Worm (Caenorhabditis elegans) whole organism, late embryonic: Measurements from ENCODE around the gene sre-18.

Source experiments
- ama-1 ChIP-seq: fragments of 150-350 bp; optimal IDR thresholded peaks from 2 replicates; lab custom pipeline; 2014
- ceh-14 ChIP-seq: sonication (generic microtip); optimal IDR thresholded peaks from 2 replicates; lab custom pipeline; 2016; ENCODE audit warnings: missing genotype, missing genetic modification characterization, missing compliant biosample characterization
- ceh-2 ChIP-seq: sonication (generic microtip); optimal IDR thresholded peaks from 2 replicates; lab custom pipeline; 2016; ENCODE audit warnings: missing genotype, missing genetic modification characterization, missing compliant biosample characterization
- ceh-24 ChIP-seq: sonication (generic microtip); optimal IDR thresholded peaks from 2 replicates; lab custom pipeline; 2016; ENCODE audit warnings: mild to moderate bottlenecking, missing genetic modification characterization, missing compliant biosample characterization
- elt-2 ChIP-seq: sonication (generic microtip); optimal IDR thresholded peaks from 2 replicates; lab custom pipeline; 2016; ENCODE audit warnings: missing genetic modification reagents, missing genetic modification characterization, missing compliant biosample characterization
- fax-1 ChIP-seq: sonication (generic microtip); optimal IDR thresholded peaks from 2 replicates; lab custom pipeline; 2016; ENCODE audit warnings: missing genotype, missing genetic modification characterization, missing compliant biosample characterization
- fkh-10 ChIP-seq: fragments of 150-350 bp; optimal IDR thresholded peaks from 2 replicates; lab custom pipeline; 2014; ENCODE audit warnings: missing biosample characterization, missing genetic modification reagents, missing genetic modification characterization
- hlh-13 ChIP-seq: fragments of 200-800 bp; sonication (Bioruptor generic); optimal IDR thresholded peaks from 2 replicates; lab custom pipeline; 2018; ENCODE audit warnings: mild to moderate bottlenecking, missing genetic modification characterization, missing compliant biosample characterization
- hlh-15 ChIP-seq: sonication (generic microtip); optimal IDR thresholded peaks from 2 replicates; lab custom pipeline; 2016; ENCODE audit warnings: missing genetic modification characterization, missing compliant biosample characterization
- hlh-30 ChIP-seq: sonication (generic microtip); optimal IDR thresholded peaks from 2 replicates; lab custom pipeline; 2017; ENCODE audit warnings: antibody characterized with exemption, missing genetic modification characterization, missing compliant biosample characterization; ENCODE audit not compliant: insufficient read depth
- pha-4 ChIP-seq: fragments of 150-350 bp; optimal IDR thresholded peaks from 2 replicates; lab custom pipeline; 2018; ENCODE audit warnings: missing biosample characterization, missing genetic modification reagents, missing genetic modification characterization
- sdc-2 ChIP-seq: sonication (generic microtip); optimal IDR thresholded peaks from 2 replicates; lab custom pipeline; 2016; ENCODE audit warnings: missing genotype, missing genetic modification characterization, missing compliant biosample characterization
- tbx-2 ChIP-seq: sonication (generic microtip); optimal IDR thresholded peaks from 2 replicates; lab custom pipeline; 2016; ENCODE audit warnings: missing genetic modification characterization, missing compliant biosample characterization
- zip-5 ChIP-seq: sonication (generic microtip); optimal IDR thresholded peaks from 2 replicates; lab custom pipeline; 2016; ENCODE audit warnings: missing genetic modification characterization, missing compliant biosample characterization

- TF ChIP-seq tbx-2 (tag; lab: Kevin White, UChicago), result no peak
- no peak for TF ChIP-seq ceh-24
- TF ChIP-seq ceh-14 (tag; lab: Kevin White, UChicago), result no peak
- TF ChIP-seq elt-2 (tag; lab: Kevin White, UChicago), result no peak
- TF ChIP-seq fax-1, result no peak
- TF ChIP-seq pha-4 (tag; lab: Kevin White, UChicago), result no peak
- TF ChIP-seq sdc-2 (tag; lab: Kevin White, UChicago), result no peak
- TF ChIP-seq ama-1 (lab: Kevin White, UChicago), result no peak
- TF ChIP-seq ceh-2 (tag; lab: Kevin White, UChicago), result no peak
- TF ChIP-seq hlh-30 (tag; lab: Kevin White, UChicago), result no peak
- TF ChIP-seq hlh-15 (tag; lab: Kevin White, UChicago), result no peak
- no peak for TF ChIP-seq hlh-13 (GFP tag; lab: Kevin White, UChicago)
- TF ChIP-seq fkh-10 (GFP tag; lab: Kevin White, UChicago), result no peak
- TF ChIP-seq zip-5 (tag; lab: Kevin White, UChicago), result no peak
Measured at ce11 chrIV:12274365-12274764, 44.8 kb upstream of the sre-18 start.
